Worm (Caenorhabditis elegans) whole organism, L4 larva: ENCODE measurements around the gene osm-9.

ENCODE experiments used
- Y75B8A.6 ChIP-seq: fragments of 200-800 bp; sonication (Bioruptor generic); IDR thresholded peaks from 2 replicates; pipeline ENCODE4 v1.3.6; 2022; ENCODE audit warnings: missing genetic modification reagents, missing genetic modification characterization, missing compliant biosample characterization
- ceh-62 ChIP-seq: sonication (generic microtip); optimal IDR thresholded peaks from 2 replicates; lab custom pipeline; 2017; ENCODE audit warnings: missing biosample characterization, missing genetic modification characterization
- daf-19 ChIP-seq: fragments of 200-800 bp; sonication (Bioruptor generic); conservative IDR thresholded peaks from 2 replicates; pipeline ENCODE4 v1.3.6; 2022; ENCODE audit warnings: missing genetic modification characterization, missing compliant biosample characterization
- hif-1 ChIP-seq, 2 experiments: sonication (generic microtip); optimal IDR thresholded peaks; 2 replicates each; lab custom pipeline; 2016 to 2017; ENCODE audit warnings: missing compliant biosample characterization in 2 of 2, missing genetic modification characterization in 2 of 2, missing genetic modification reagents in 2 of 2, missing genotype in 2 of 2, mild to moderate bottlenecking in 1 of 2
- lin-1 ChIP-seq: fragments of 200-800 bp; sonication (Bioruptor generic); IDR thresholded peaks from 2 replicates; pipeline ENCODE4 v1.3.6; 2022; ENCODE audit warnings: missing genetic modification reagents, missing genetic modification characterization, missing compliant biosample characterization
- lir-3 ChIP-seq: sonication (generic microtip); optimal IDR thresholded peaks from 2 replicates; lab custom pipeline; 2016; ENCODE audit warnings: mild to moderate bottlenecking, missing genetic modification characterization, missing compliant biosample characterization
- lsy-2 ChIP-seq, 2 experiments: fragments of 150-350 bp in 1 of 2; sonication (generic microtip) in 1 of 2; optimal IDR thresholded peaks; 2 replicates each; lab custom pipeline; 2014 to 2017; ENCODE audit warnings: missing biosample characterization in 2 of 2, missing genetic modification characterization in 2 of 2
- madf-5 ChIP-seq, 2 experiments: fragments of 200-800 bp; sonication (Bioruptor generic); IDR thresholded peaks; 2 replicates each; pipeline ENCODE4 v1.3.6; 2022; ENCODE audit warnings: missing compliant biosample characterization in 2 of 2, missing genetic modification characterization in 2 of 2
- nhr-28 ChIP-seq: fragments of 150-350 bp; optimal IDR thresholded peaks from 2 replicates; lab custom pipeline; 2014; ENCODE audit warnings: missing biosample characterization, missing genetic modification characterization
- pha-4 ChIP-seq, 2 experiments: fragments of 150-350 bp in 1 of 2; fragments of 200-800 bp in 1 of 2; sonication (Bioruptor generic) in 1 of 2; IDR thresholded peaks in 1 of 2; optimal IDR thresholded peaks in 1 of 2; 2 replicates each; pipeline versions ENCODE4 v1.3.6 to Lab custom; 2014 to 2022; ENCODE audit warnings: missing genetic modification characterization in 2 of 2, missing genetic modification reagents in 2 of 2, missing biosample characterization in 1 of 2, missing compliant biosample characterization in 1 of 2
- set-16 ChIP-seq: fragments of 200-800 bp; sonication (Bioruptor generic); IDR thresholded peaks from 2 replicates; pipeline ENCODE4 v1.3.6; 2022; ENCODE audit warnings: missing genetic modification reagents, missing genetic modification characterization, missing compliant biosample characterization
- spr-1 ChIP-seq: sonication (generic microtip); optimal IDR thresholded peaks from 2 replicates; lab custom pipeline; 2016; ENCODE audit warnings: mild to moderate bottlenecking, missing genetic modification characterization, missing compliant biosample characterization
- zag-1 ChIP-seq: fragments of 150-350 bp; optimal IDR thresholded peaks from 2 replicates; lab custom pipeline; 2014; ENCODE audit warnings: missing biosample characterization, missing genetic modification characterization

DNA sequence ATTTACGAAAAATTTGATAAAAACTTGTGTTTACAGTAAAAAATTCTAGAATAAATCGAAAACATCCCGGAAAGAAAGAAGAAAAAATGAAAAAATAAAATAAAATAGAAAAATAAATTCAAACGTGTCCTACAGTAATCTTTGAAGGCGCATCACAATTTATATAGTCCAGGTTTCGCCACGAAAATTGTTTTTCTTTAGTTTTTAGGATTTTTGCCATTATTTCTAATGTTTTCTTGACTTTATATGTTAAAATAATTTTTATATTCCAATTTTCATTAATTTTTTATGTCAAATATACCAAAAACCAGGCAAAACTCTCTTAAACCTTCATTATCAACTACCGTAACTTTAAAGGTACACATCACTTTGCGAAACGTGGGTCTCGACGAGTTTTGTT, 39.6 kb downstream of the osm-9 start:
- TF ChIP-seq madf-5 (GFP tag; IDR thresholded peaks at IDR 0.05; lab: Robert Waterston, UW): no peak
- TF ChIP-seq set-16 (GFP tag; lab: Robert Waterston, UW): no peak
- no peak for TF ChIP-seq nhr-28 (tag; lab: Kevin White, UChicago)
- no peak for TF ChIP-seq spr-1 (tag; lab: Kevin White, UChicago)
- TF ChIP-seq Y75B8A.6 (GFP tag; lab: Robert Waterston, UW): no peak
- TF ChIP-seq ceh-62 (tag; lab: Kevin White, UChicago): no peak
- no peak for TF ChIP-seq zag-1 (tag; lab: Kevin White, UChicago)
- no peak for TF ChIP-seq pha-4 (GFP tag; IDR thresholded peaks at IDR 0.05; lab: Robert Waterston, UW)
- no peak for TF ChIP-seq pha-4 (tag; optimal IDR thresholded peaks at IDR 0.05; lab: Kevin White, UChicago)
- TF ChIP-seq daf-19 (GFP tag; lab: Robert Waterston, UW): no peak
- no peak for TF ChIP-seq lir-3
- peak in 1 of 2 experiments; percentile 13 for TF ChIP-seq lsy-2 (tag; optimal IDR thresholded peaks at IDR 0.05; lab: Kevin White, UChicago)
- no peak for TF ChIP-seq hif-1 (tag; optimal IDR thresholded peaks at IDR 0.05; lab: Kevin White, UChicago)
- no peak for TF ChIP-seq lin-1
